Worm (Caenorhabditis elegans) whole organism, L1 larva: Measurements from ENCODE around the gene Y75B12A.2.

Experiments used
- ama-1 ChIP-seq: fragments of 150-350 bp; optimal IDR thresholded peaks from 2 replicates; lab custom pipeline; 2014
- lin-13 ChIP-seq: fragments of 150-350 bp; optimal IDR thresholded peaks from 2 replicates; lab custom pipeline; 2014; ENCODE audit warnings: missing biosample characterization, missing genetic modification reagents, missing genetic modification characterization
- unc-130 ChIP-seq: fragments of 150-350 bp; optimal IDR thresholded peaks from 2 replicates; lab custom pipeline; 2017; ENCODE audit warnings: missing biosample characterization, missing genetic modification characterization, inconsistent platforms
- unc-62 ChIP-seq: fragments of 150-350 bp; optimal IDR thresholded peaks from 2 replicates; lab custom pipeline; 2014; ENCODE audit warnings: missing biosample characterization, missing genetic modification reagents, missing genetic modification characterization
- xbp-1 ChIP-seq: sonication (generic microtip); optimal IDR thresholded peaks from 2 replicates; lab custom pipeline; 2016; ENCODE audit warnings: missing genetic modification characterization, missing compliant biosample characterization

- TF ChIP-seq unc-130 (tag; lab: Kevin White, UChicago), result peak; percentile 34
- peak; percentile 77 for TF ChIP-seq xbp-1
- no peak for TF ChIP-seq ama-1
- no peak for TF ChIP-seq unc-62 (GFP tag; lab: Kevin White, UChicago)
- TF ChIP-seq lin-13 (GFP tag; lab: Kevin White, UChicago), result no peak
Measured at ce11 chrV:15082291-15082690, 27.1 kb upstream of the Y75B12A.2 start, which contains the start of the genes C01G10.10 and C01G10.9.
